Worm (Caenorhabditis elegans): Measurements from ENCODE around the gene btb-17.

- TF ChIP-seq elt-2 (tag; optimal IDR thresholded peaks at IDR 0.05) (no peak), nhr-47 (tag; optimal IDR thresholded peaks at IDR 0.05) (no peak), mep-1 (tag; optimal IDR thresholded peaks at IDR 0.05) (no peak), rnt-1 (tag; optimal IDR thresholded peaks at IDR 0.05) (no peak), blmp-1 (tag; optimal IDR thresholded peaks at IDR 0.05) (no peak), ces-1 (GFP tag; optimal IDR thresholded peaks at IDR 0.05) (no peak), ceh-82 (tag; optimal IDR thresholded peaks at IDR 0.05) (no peak), nhr-76 (tag; optimal IDR thresholded peaks at IDR 0.05) (no peak), nhr-28 (tag; optimal IDR thresholded peaks at IDR 0.05) (no peak), zag-1 (tag; optimal IDR thresholded peaks at IDR 0.05) (no peak), dpl-1 (GFP tag; optimal IDR thresholded peaks at IDR 0.05) (no peak), nhr-12 (tag; optimal IDR thresholded peaks at IDR 0.05) (no peak)
These were observed 20.3 kb upstream of the btb-17 start, which contains the start of gene F02E11.3 for ce11 chrII:3274923-3275322.

Data from whole organism, L1 larva.